Worm (Caenorhabditis elegans) whole organism, L4 larva: ENCODE results near the gene srlf-1.

ENCODE experiments used
- D1046.2 ChIP-seq: fragments of 200-800 bp; sonication (Bioruptor generic); IDR thresholded peaks from 2 replicates; pipeline ENCODE4 v1.3.6; 2022; ENCODE audit warnings: missing genetic modification characterization, missing compliant biosample characterization
- F44E2.7 ChIP-seq: fragments of 200-800 bp; sonication (Bioruptor generic); IDR thresholded peaks from 2 replicates; pipeline ENCODE4 v2.1.2; 2022; ENCODE audit warnings: missing genetic modification characterization, missing compliant biosample characterization
- F49E8.2 ChIP-seq: sonication (generic microtip); optimal IDR thresholded peaks from 2 replicates; lab custom pipeline; 2016; ENCODE audit warnings: missing compliant biosample characterization, mild to moderate bottlenecking, missing genetic modification characterization, borderline replicate concordance
- R02D3.7 ChIP-seq: fragments of 150-350 bp; sonication (generic microtip); optimal IDR thresholded peaks from 3 replicates; lab custom pipeline; 2014; ENCODE audit warnings: missing biosample characterization, missing genetic modification characterization
- Y105C5A.15 ChIP-seq: fragments of 200-800 bp; sonication (Bioruptor generic); IDR thresholded peaks from 2 replicates; pipeline ENCODE4 v1.3.6; 2022; ENCODE audit warnings: missing genetic modification characterization, missing compliant biosample characterization
- Y48G9A.11 ChIP-seq: fragments of 200-800 bp; sonication (Bioruptor generic); IDR thresholded peaks from 2 replicates; pipeline ENCODE4 v1.3.6; 2022; ENCODE audit warnings: missing genetic modification reagents, missing genetic modification characterization, missing compliant biosample characterization
- Y5F2A.4 ChIP-seq: fragments of 200-800 bp; sonication (Bioruptor generic); optimal IDR thresholded peaks from 2 replicates; lab custom pipeline; 2018; ENCODE audit warnings: mild to moderate bottlenecking, missing genetic modification characterization, missing compliant biosample characterization
- Y75B8A.6 ChIP-seq: fragments of 200-800 bp; sonication (Bioruptor generic); IDR thresholded peaks from 2 replicates; pipeline ENCODE4 v1.3.6; 2022; ENCODE audit warnings: missing genetic modification reagents, missing genetic modification characterization, missing compliant biosample characterization
- ama-1 ChIP-seq: fragments of 150-350 bp; optimal IDR thresholded peaks from 2 replicates; lab custom pipeline; 2014; ENCODE audit warnings: inconsistent platforms, mixed read lengths
- arid-1 ChIP-seq: fragments of 200-800 bp; sonication (Bioruptor generic); conservative IDR thresholded peaks from 2 replicates; pipeline ENCODE4 v1.3.6; 2022; ENCODE audit warnings: missing genetic modification reagents, missing genetic modification characterization, missing compliant biosample characterization
- attf-4 ChIP-seq: sonication (generic microtip); optimal IDR thresholded peaks from 3 replicates; lab custom pipeline; 2017; ENCODE audit warnings: missing biosample characterization, missing genetic modification characterization
- ceh-20 ChIP-seq: fragments of 200-800 bp; sonication (Bioruptor generic); IDR thresholded peaks from 2 replicates; pipeline ENCODE4 v1.3.6; 2022; ENCODE audit warnings: missing genetic modification reagents, missing genetic modification characterization, missing compliant biosample characterization
- ceh-32 ChIP-seq: sonication (generic microtip); optimal IDR thresholded peaks from 2 replicates; lab custom pipeline; 2016; ENCODE audit warnings: mild to moderate bottlenecking, missing genetic modification characterization, missing compliant biosample characterization; ENCODE audit not compliant: poor library complexity
- ctbp-1 ChIP-seq: fragments of 200-800 bp; sonication (Bioruptor generic); IDR thresholded peaks from 2 replicates; pipeline ENCODE4 v1.3.6; 2022; ENCODE audit warnings: missing genetic modification reagents, missing genetic modification characterization, missing compliant biosample characterization
- daf-16 ChIP-seq, 3 experiments: sonication (generic microtip); optimal IDR thresholded peaks; 2 replicates each; lab custom pipeline; 2016 to 2017; ENCODE audit warnings: missing genetic modification characterization in 3 of 3, missing genetic modification reagents in 3 of 3, mild to moderate bottlenecking in 2 of 3, missing compliant biosample characterization in 2 of 3, missing biosample characterization in 1 of 3, moderate library complexity in 1 of 3
- daf-19 ChIP-seq: fragments of 200-800 bp; sonication (Bioruptor generic); conservative IDR thresholded peaks from 2 replicates; pipeline ENCODE4 v1.3.6; 2022; ENCODE audit warnings: missing genetic modification characterization, missing compliant biosample characterization
- gei-8 ChIP-seq: fragments of 200-800 bp; sonication (Bioruptor generic); optimal IDR thresholded peaks from 2 replicates; lab custom pipeline; 2018; ENCODE audit warnings: mild to moderate bottlenecking, missing genetic modification characterization, missing compliant biosample characterization
- hif-1 ChIP-seq, 2 experiments: sonication (generic microtip); optimal IDR thresholded peaks; 2 replicates each; lab custom pipeline; 2016 to 2017; ENCODE audit warnings: missing compliant biosample characterization in 2 of 2, missing genetic modification characterization in 2 of 2, missing genetic modification reagents in 2 of 2, missing genotype in 2 of 2, mild to moderate bottlenecking in 1 of 2
- hlh-11 ChIP-seq: fragments of 200-800 bp; sonication (Bioruptor generic); optimal IDR thresholded peaks from 2 replicates; lab custom pipeline; 2018; ENCODE audit warnings: mild to moderate bottlenecking, missing genetic modification characterization, missing compliant biosample characterization
- hlh-30 ChIP-seq: sonication (generic microtip); optimal IDR thresholded peaks from 2 replicates; lab custom pipeline; 2017; ENCODE audit warnings: antibody characterized with exemption, mild to moderate bottlenecking, missing genetic modification characterization, missing compliant biosample characterization; ENCODE audit not compliant: insufficient read depth
- lim-7 ChIP-seq: fragments of 200-800 bp; sonication (Bioruptor generic); IDR thresholded peaks from 2 replicates; pipeline ENCODE4 v1.3.6; 2022; ENCODE audit warnings: missing genetic modification characterization, missing compliant biosample characterization
- lin-29 ChIP-seq: fragments of 200-800 bp; sonication (Bioruptor generic); IDR thresholded peaks from 2 replicates; pipeline ENCODE4 v1.3.6; 2022; ENCODE audit warnings: missing genetic modification reagents, missing genetic modification characterization, missing compliant biosample characterization
- lin-39 ChIP-seq: fragments of 150-350 bp; optimal IDR thresholded peaks from 2 replicates; lab custom pipeline; 2014; ENCODE audit warnings: missing biosample characterization, missing genetic modification reagents, missing genetic modification characterization
- lsy-2 ChIP-seq, 2 experiments: fragments of 150-350 bp in 1 of 2; sonication (generic microtip) in 1 of 2; optimal IDR thresholded peaks; 2 replicates each; lab custom pipeline; 2014 to 2017; ENCODE audit warnings: missing biosample characterization in 2 of 2, missing genetic modification characterization in 2 of 2
- madf-9 ChIP-seq: fragments of 200-800 bp; sonication (Bioruptor generic); conservative IDR thresholded peaks from 2 replicates; pipeline ENCODE4 v1.3.6; 2022; ENCODE audit warnings: missing genetic modification reagents, missing genetic modification characterization, missing compliant biosample characterization
- mdl-1 ChIP-seq, 2 experiments: fragments of 150-350 bp in 1 of 2; sonication (generic microtip) in 1 of 2; optimal IDR thresholded peaks; 2 replicates each; lab custom pipeline; 2014 to 2017; ENCODE audit warnings: missing biosample characterization in 2 of 2, missing genetic modification characterization in 2 of 2
- mdt-29 ChIP-seq: fragments of 200-800 bp; sonication (Bioruptor generic); IDR thresholded peaks from 2 replicates; pipeline ENCODE4 v1.3.6; 2022; ENCODE audit warnings: missing genetic modification reagents, missing genetic modification characterization, missing compliant biosample characterization
- mxl-2 ChIP-seq: fragments of 200-800 bp; sonication (Bioruptor generic); conservative IDR thresholded peaks from 2 replicates; pipeline ENCODE4 v1.3.6; 2022; ENCODE audit warnings: missing genetic modification reagents, missing genetic modification characterization, missing compliant biosample characterization
- nhr-10 ChIP-seq: fragments of 150-350 bp; optimal IDR thresholded peaks from 2 replicates; lab custom pipeline; 2014; ENCODE audit warnings: missing biosample characterization, missing genetic modification characterization
- nhr-102 ChIP-seq: sonication (generic microtip); optimal IDR thresholded peaks from 2 replicates; lab custom pipeline; 2016; ENCODE audit warnings: mild to moderate bottlenecking, missing genetic modification characterization, moderate library complexity, missing compliant biosample characterization
- nhr-28 ChIP-seq: fragments of 150-350 bp; optimal IDR thresholded peaks from 2 replicates; lab custom pipeline; 2014; ENCODE audit warnings: missing biosample characterization, missing genetic modification characterization
- nhr-77 ChIP-seq: fragments of 150-350 bp; optimal IDR thresholded peaks from 2 replicates; lab custom pipeline; 2014; ENCODE audit warnings: missing biosample characterization, missing genetic modification characterization
- set-16 ChIP-seq: fragments of 200-800 bp; sonication (Bioruptor generic); IDR thresholded peaks from 2 replicates; pipeline ENCODE4 v1.3.6; 2022; ENCODE audit warnings: missing genetic modification reagents, missing genetic modification characterization, missing compliant biosample characterization
- snpc-1.2 ChIP-seq: fragments of 200-800 bp; sonication (Bioruptor generic); IDR thresholded peaks from 2 replicates; pipeline ENCODE4 v1.3.6; 2022; ENCODE audit warnings: missing genetic modification reagents, missing genetic modification characterization, missing compliant biosample characterization
- spr-3 ChIP-seq: fragments of 200-800 bp; sonication (Bioruptor generic); optimal IDR thresholded peaks from 2 replicates; lab custom pipeline; 2018; ENCODE audit warnings: mild to moderate bottlenecking, missing genetic modification characterization, missing compliant biosample characterization
- tag-97 ChIP-seq: fragments of 200-800 bp; sonication (Bioruptor generic); IDR thresholded peaks from 2 replicates; pipeline ENCODE4 v1.3.6; 2022; ENCODE audit warnings: missing genetic modification characterization, missing compliant biosample characterization
- unc-39 ChIP-seq: sonication (generic microtip); optimal IDR thresholded peaks from 2 replicates; lab custom pipeline; 2017; ENCODE audit warnings: missing biosample characterization, missing genetic modification characterization
- vab-7 ChIP-seq: fragments of 200-800 bp; sonication (Bioruptor generic); IDR thresholded peaks from 2 replicates; pipeline ENCODE4 v1.3.6; 2022; ENCODE audit warnings: missing genetic modification reagents, missing genetic modification characterization, missing compliant biosample characterization
- zfp-2 ChIP-seq: sonication (generic microtip); optimal IDR thresholded peaks from 2 replicates; lab custom pipeline; 2016; ENCODE audit warnings: mild to moderate bottlenecking, missing genetic modification characterization, missing compliant biosample characterization
- zfp-3 ChIP-seq: fragments of 200-800 bp; sonication (Bioruptor generic); conservative IDR thresholded peaks from 2 replicates; pipeline ENCODE4 v1.3.6; 2022; ENCODE audit warnings: missing genetic modification reagents, missing genetic modification characterization, missing compliant biosample characterization
- zip-11 ChIP-seq: fragments of 200-800 bp; sonication (Bioruptor generic); IDR thresholded peaks from 2 replicates; pipeline ENCODE4 v1.3.6; 2022; ENCODE audit warnings: missing genetic modification characterization, missing compliant biosample characterization
- zip-2 ChIP-seq: fragments of 150-350 bp; optimal IDR thresholded peaks from 2 replicates; lab custom pipeline; 2014; ENCODE audit warnings: missing biosample characterization, missing genetic modification characterization

The srlf-1 gene

DNA sequence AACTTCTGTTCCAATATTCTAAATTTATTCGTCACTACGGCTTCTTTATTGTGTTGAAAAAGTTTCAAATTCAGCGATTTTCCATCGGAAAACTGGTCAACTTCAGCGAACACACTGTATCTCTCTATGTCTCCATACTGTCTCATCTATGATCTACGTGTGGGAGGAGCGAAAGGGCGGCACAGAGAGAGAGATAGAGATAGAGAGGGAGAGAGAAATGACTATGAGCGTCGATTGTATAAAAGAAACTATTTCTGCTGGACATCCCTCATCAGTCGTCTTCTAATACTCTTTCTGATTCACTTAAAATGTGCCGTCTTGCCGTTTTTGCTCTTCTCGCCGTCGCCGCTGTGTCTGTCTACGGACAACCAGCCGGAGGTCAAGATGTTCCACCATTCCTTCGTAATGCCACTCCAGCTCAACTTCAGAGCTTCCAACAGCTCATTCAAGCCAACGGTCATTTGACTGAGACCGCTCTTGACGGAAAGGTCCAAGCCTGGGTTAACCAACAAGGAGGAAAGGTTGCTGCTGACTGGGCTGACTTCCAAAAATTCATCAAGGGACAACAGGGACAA, at the start of gene srlf-1:
Gene srlf-1 (plus strand): TSS at position 268 of the 575 bp plus-strand sequence.
- TF ChIP-seq nhr-28 (tag; lab: Kevin White, UChicago) (peak; percentile 34), ama-1 (lab: Kevin White, UChicago) (peak; percentile 90), gei-8 (peak; percentile 16), mxl-2 (GFP tag; lab: Robert Waterston, UW) (0 out of 2 replicates have a peak, but pooled peaks have one; percentile 34), unc-39 (tag; lab: Kevin White, UChicago) (no peak), tag-97 (GFP tag; lab: Robert Waterston, UW) (no peak), hlh-11 (tag; lab: Kevin White, UChicago) (peak; percentile 14)
- TF ChIP-seq, all 104 proteins: peak for 5

DNA sequence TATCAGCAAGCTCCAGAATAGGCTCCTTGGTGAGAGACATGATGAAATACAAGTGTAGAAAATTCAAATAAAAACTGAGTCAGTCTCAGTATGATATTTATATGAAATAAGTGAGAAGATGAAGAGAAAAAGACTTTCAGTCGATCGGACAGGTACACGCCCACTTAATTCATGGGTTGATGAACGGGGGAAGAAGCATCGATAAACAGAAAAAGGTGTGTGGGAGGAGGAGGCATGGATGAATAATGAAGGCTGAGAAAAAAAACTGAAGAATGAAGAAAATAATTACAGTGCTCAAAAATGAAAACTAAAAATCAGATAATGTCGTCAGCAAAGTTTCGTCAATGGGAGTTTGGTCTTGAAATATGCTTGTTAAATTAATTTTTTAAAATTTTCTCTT, 36.9 kb upstream of the srlf-1 start, which contains the start of gene trx-1:
Gene trx-1 (minus strand): TSS at position 101 of the 400 bp plus-strand sequence.
- TF ChIP-seq ceh-20 (GFP tag; lab: Robert Waterston, UW) (no peak), zfp-3 (GFP tag; lab: Robert Waterston, UW) (no peak), zfp-2 (no peak), nhr-28 (tag; lab: Kevin White, UChicago) (no peak), lin-29 (no peak)
- TF ChIP-seq, all 104 proteins: peak for 0

DNA sequence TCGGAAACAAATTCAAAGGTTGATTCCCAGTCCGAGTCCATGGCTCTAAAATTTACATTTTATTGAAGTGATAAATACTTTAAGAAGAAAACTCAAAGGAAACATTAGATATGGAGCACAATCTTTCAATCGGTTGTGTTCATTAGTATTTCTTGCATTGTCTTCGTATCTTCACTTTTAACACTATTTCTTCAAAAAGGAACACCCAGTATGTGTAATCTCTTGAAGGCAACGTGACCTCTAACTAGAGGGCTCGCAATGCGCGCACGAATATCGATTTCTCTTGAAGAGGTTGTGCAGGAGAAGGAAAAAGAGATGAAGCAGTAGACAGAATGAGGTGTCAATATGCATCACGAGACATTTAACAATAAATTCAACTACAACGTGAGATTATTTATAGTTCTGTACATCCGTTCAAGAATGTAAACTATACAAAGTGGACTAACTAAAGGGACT, 35.2 kb upstream of the srlf-1 start, which contains the start of the genes B0228.6 and B0228.1:
Gene B0228.6 (minus strand): TSS at position 51 of the 456 bp plus-strand sequence.
Gene B0228.1 (plus strand): TSS at position 228 of the 456 bp plus-strand sequence.
- TF ChIP-seq mdl-1 (tag; optimal IDR thresholded peaks at IDR 0.05; lab: Kevin White, UChicago) (peak in 1 of 2 experiments; percentile 6), nhr-77 (tag; lab: Kevin White, UChicago) (no peak), nhr-28 (tag; lab: Kevin White, UChicago) (no peak), ctbp-1 (GFP tag; lab: Robert Waterston, UW) (0 out of 2 replicates have a peak, but pooled peaks have one; percentile 24), zip-11 (GFP tag; lab: Robert Waterston, UW) (no peak), F44E2.7 (GFP tag; lab: Robert Waterston, UW) (no peak), Y105C5A.15 (GFP tag; lab: Robert Waterston, UW) (no peak), hlh-30 (tag; lab: Kevin White, UChicago) (no peak), R02D3.7 (tag; lab: Kevin White, UChicago) (no peak)

DNA sequence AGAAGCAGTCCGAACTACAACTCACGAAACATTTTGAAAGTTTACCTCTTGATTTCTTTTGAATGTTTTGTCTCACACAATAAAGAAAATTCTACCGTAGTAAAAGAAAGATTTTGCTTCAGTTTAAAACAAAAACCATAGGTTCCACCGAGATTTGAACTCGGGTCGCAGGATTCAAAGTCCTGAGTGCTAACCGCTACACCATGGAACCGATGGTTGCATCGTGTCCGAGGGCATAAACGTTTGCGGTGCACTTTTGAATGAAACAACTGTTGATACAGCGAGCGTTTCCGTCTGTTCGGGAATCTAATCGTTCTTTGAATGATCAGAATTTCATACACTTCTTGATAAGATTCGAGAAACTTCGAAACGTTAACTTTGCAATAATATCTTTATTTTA, 33.6 kb upstream of the srlf-1 start:
- TF ChIP-seq nhr-102 (tag; lab: Kevin White, UChicago) (peak; percentile 65), ceh-32 (tag; lab: Kevin White, UChicago) (no peak), vab-7 (GFP tag; lab: Robert Waterston, UW) (peak; percentile 31; the same call in 1 of the 2 replicates), set-16 (no peak), Y5F2A.4 (GFP tag; lab: Kevin White, UChicago) (peak; percentile 10), lim-7 (peak; percentile 68), mdl-1 (tag; optimal IDR thresholded peaks at IDR 0.05; lab: Kevin White, UChicago) (peak in 1 of 2 experiments; percentile 46), madf-9 (GFP tag; lab: Robert Waterston, UW) (peak; percentile 36; the same call in 1 of the 2 replicates), arid-1 (GFP tag; lab: Robert Waterston, UW) (peak; percentile 59), hif-1 (tag; optimal IDR thresholded peaks at IDR 0.05; lab: Kevin White, UChicago) (peak in 1 of 2 experiments; percentile 23), attf-4 (no peak), lin-39 (no peak), daf-19 (GFP tag; lab: Robert Waterston, UW) (0 out of 2 replicates have a peak, but pooled peaks have one; percentile 40), snpc-1.2 (GFP tag; lab: Robert Waterston, UW) (no peak), daf-16 (GFP tag; optimal IDR thresholded peaks at IDR 0.05; lab: Kevin White, UChicago) (peak; percentile 44 to 62), daf-16 (tag; optimal IDR thresholded peaks at IDR 0.05; lab: Kevin White, UChicago) (peak; percentile 87), spr-3 (no peak), Y48G9A.11 (peak; percentile 72), Y75B8A.6 (GFP tag; lab: Robert Waterston, UW) (0 out of 2 replicates have a peak, but pooled peaks have one; percentile 14), hlh-11 (tag; lab: Kevin White, UChicago) (peak; percentile 86), F49E8.2 (tag; lab: Kevin White, UChicago) (peak; percentile 11), D1046.2 (0 out of 2 replicates have a peak, but pooled peaks have one; percentile 67), nhr-10 (tag; lab: Kevin White, UChicago) (peak; percentile 24), zip-2 (peak; percentile 59), mdt-29 (GFP tag; lab: Robert Waterston, UW) (peak; percentile 86), zfp-3 (GFP tag; lab: Robert Waterston, UW) (peak; percentile 62), lsy-2 (tag; optimal IDR thresholded peaks at IDR 0.05; lab: Kevin White, UChicago) (peak in 1 of 2 experiments; percentile 74)
